Worm (Caenorhabditis elegans) whole organism, midembryonic: Measurements from ENCODE around the gene K10H10.9.

Source experiments
- T22C8.4 ChIP-seq: fragments of 200-800 bp; sonication (Bioruptor generic); IDR thresholded peaks from 2 replicates; pipeline ENCODE4 v1.3.6; 2022; ENCODE audit warnings: missing genetic modification characterization, missing compliant biosample characterization
- flt-1 ChIP-seq: fragments of 200-800 bp; sonication (Bioruptor generic); IDR thresholded peaks from 2 replicates; pipeline ENCODE4 v1.3.6; 2022; ENCODE audit warnings: missing genetic modification characterization, missing compliant biosample characterization
- klf-2 ChIP-seq: fragments of 200-800 bp; sonication (Bioruptor generic); conservative IDR thresholded peaks from 2 replicates; pipeline ENCODE4 v1.3.6; 2022; ENCODE audit warnings: missing genetic modification reagents, missing genetic modification characterization, missing compliant biosample characterization
- med-1 ChIP-seq: sonication (generic microtip); optimal IDR thresholded peaks from 2 replicates; lab custom pipeline; 2017; ENCODE audit warnings: missing genetic modification characterization, mild to moderate bottlenecking, missing compliant biosample characterization, antibody characterized with exemption, missing genetic modification reagents; ENCODE audit not compliant: insufficient read depth
- ztf-29 ChIP-seq: fragments of 200-800 bp; sonication (Bioruptor generic); IDR thresholded peaks from 2 replicates; pipeline ENCODE4 v1.3.6; 2022; ENCODE audit warnings: missing genetic modification reagents, missing genetic modification characterization, missing compliant biosample characterization

DNA sequence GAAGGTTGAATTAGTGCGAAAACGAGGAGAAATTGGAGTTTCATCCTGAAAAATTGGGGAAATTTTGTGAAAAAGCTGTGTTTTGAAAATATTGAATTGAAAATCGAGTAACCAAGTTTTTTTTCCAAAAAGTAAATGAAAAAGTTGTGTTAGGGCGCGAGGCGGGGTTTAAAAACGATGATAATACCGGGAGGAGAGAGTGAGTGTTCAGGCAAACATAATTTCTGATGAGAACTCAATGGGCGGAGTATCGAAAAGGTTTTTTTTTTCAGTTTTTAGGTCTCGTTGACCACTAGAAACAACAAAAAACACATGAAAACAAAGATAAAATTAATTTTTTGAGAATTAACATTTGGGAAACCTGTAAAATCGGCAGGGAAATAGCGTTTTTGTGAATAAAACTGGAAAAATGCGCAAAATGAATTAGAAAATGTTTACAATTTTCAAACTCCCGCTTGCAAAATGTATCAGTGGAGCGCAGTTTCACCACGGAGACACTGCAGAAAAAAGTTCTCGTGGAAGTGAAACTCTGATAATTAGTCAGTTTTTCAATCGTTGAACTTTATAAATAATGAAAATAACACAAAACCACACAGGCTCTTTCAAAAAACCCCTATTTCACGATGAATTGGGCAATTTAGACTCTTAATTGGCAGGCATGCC, 35.2 kb downstream of the K10H10.9 start, which contains the start of gene C13B4.1:
- no peak for TF ChIP-seq med-1 (GFP tag; lab: Kevin White, UChicago)
- TF ChIP-seq flt-1 (GFP tag; lab: Robert Waterston, UW) = no peak
- TF ChIP-seq ztf-29 (GFP tag; lab: Robert Waterston, UW) = no peak
- TF ChIP-seq T22C8.4 (GFP tag; lab: Robert Waterston, UW) = no peak
- TF ChIP-seq klf-2 (GFP tag; lab: Robert Waterston, UW) = no peak
